Worm (Caenorhabditis elegans) whole organism, L1 larva: ENCODE results near the gene srh-79.

ENCODE experiments used
- C04F5.9 ChIP-seq: sonication (generic microtip); optimal IDR thresholded peaks from 2 replicates; lab custom pipeline; 2016; ENCODE audit warnings: missing genetic modification characterization, missing compliant biosample characterization
- alr-1 ChIP-seq: fragments of 200-800 bp; sonication (Bioruptor generic); optimal IDR thresholded peaks from 2 replicates; lab custom pipeline; 2018; ENCODE audit warnings: borderline replicate concordance, mild to moderate bottlenecking, missing genetic modification characterization, missing compliant biosample characterization
- blmp-1 ChIP-seq: fragments of 150-350 bp; optimal IDR thresholded peaks from 2 replicates; lab custom pipeline; 2014; ENCODE audit warnings: missing biosample characterization, missing genetic modification characterization
- ceh-90 ChIP-seq: sonication (generic microtip); optimal IDR thresholded peaks from 2 replicates; lab custom pipeline; 2016; ENCODE audit warnings: missing genetic modification characterization, missing compliant biosample characterization
- dsc-1 ChIP-seq: sonication (generic microtip); optimal IDR thresholded peaks from 2 replicates; lab custom pipeline; 2016; ENCODE audit warnings: mild to moderate bottlenecking, missing genetic modification characterization, missing compliant biosample characterization
- efl-1 ChIP-seq, 4 experiments: fragments of 150-350 bp; optimal IDR thresholded peaks in 3 of 4; peaks in 1 of 4; 1 replicate in 1 of 4; 2 replicates in 3 of 4; lab custom pipeline; 2014; ENCODE audit warnings: missing biosample characterization in 2 of 4, missing genetic modification characterization in 2 of 4, missing genetic modification reagents in 2 of 4
- efl-3 ChIP-seq: fragments of 200-800 bp; sonication (Bioruptor generic); optimal IDR thresholded peaks from 2 replicates; lab custom pipeline; 2018; ENCODE audit warnings: mild to moderate bottlenecking, missing genetic modification characterization, missing compliant biosample characterization
- egl-27 ChIP-seq, 2 experiments: fragments of 150-350 bp in 1 of 2; sonication (generic microtip); optimal IDR thresholded peaks; 3 replicates each; lab custom pipeline; 2017 to 2018; ENCODE audit warnings: missing biosample characterization in 2 of 2, missing genetic modification characterization in 2 of 2, missing genetic modification reagents in 2 of 2
- elt-2 ChIP-seq: sonication (generic microtip); optimal IDR thresholded peaks from 2 replicates; lab custom pipeline; 2016; ENCODE audit warnings: missing genetic modification characterization, mild to moderate bottlenecking, inconsistent platforms, missing compliant biosample characterization, missing genetic modification reagents
- ets-5 ChIP-seq: fragments of 200-800 bp; sonication (Bioruptor generic); IDR thresholded peaks from 2 replicates; pipeline ENCODE4 v1.3.6; 2022; ENCODE audit warnings: missing genetic modification characterization, missing compliant biosample characterization
- fkh-4 ChIP-seq: sonication (generic microtip); optimal IDR thresholded peaks from 2 replicates; lab custom pipeline; 2016; ENCODE audit warnings: missing compliant biosample characterization, missing genetic modification characterization, borderline replicate concordance
- grh-1 ChIP-seq: fragments of 200-800 bp; sonication (Bioruptor generic); IDR thresholded peaks from 2 replicates; pipeline ENCODE4 v1.3.6; 2022; ENCODE audit warnings: missing genetic modification reagents, missing genetic modification characterization, missing compliant biosample characterization
- hlh-4 ChIP-seq: sonication (generic microtip); optimal IDR thresholded peaks from 2 replicates; lab custom pipeline; 2016; ENCODE audit warnings: mild to moderate bottlenecking, missing genetic modification characterization, missing compliant biosample characterization
- hpl-2 ChIP-seq: fragments of 150-350 bp; optimal IDR thresholded peaks from 2 replicates; lab custom pipeline; 2014; ENCODE audit warnings: missing biosample characterization, missing genetic modification reagents, missing genetic modification characterization
- lin-13 ChIP-seq: fragments of 150-350 bp; optimal IDR thresholded peaks from 2 replicates; lab custom pipeline; 2014; ENCODE audit warnings: missing biosample characterization, missing genetic modification reagents, missing genetic modification characterization
- lin-35 ChIP-seq, 2 experiments: fragments of 150-350 bp; optimal IDR thresholded peaks; 2 replicates each; lab custom pipeline; 2014; ENCODE audit warnings: missing biosample characterization in 2 of 2, missing genetic modification characterization in 2 of 2, missing genetic modification reagents in 2 of 2
- lin-39 ChIP-seq: fragments of 150-350 bp; optimal IDR thresholded peaks from 2 replicates; lab custom pipeline; 2014; ENCODE audit warnings: missing biosample characterization, missing genetic modification reagents, missing genetic modification characterization
- mef-2 ChIP-seq: fragments of 150-350 bp; optimal IDR thresholded peaks from 2 replicates; lab custom pipeline; 2014; ENCODE audit warnings: missing biosample characterization, missing genetic modification characterization
- nhr-11 ChIP-seq: fragments of 150-350 bp; optimal IDR thresholded peaks from 2 replicates; lab custom pipeline; 2014; ENCODE audit warnings: missing biosample characterization, missing genetic modification characterization
- nhr-28 ChIP-seq: fragments of 150-350 bp; optimal IDR thresholded peaks from 2 replicates; lab custom pipeline; 2014; ENCODE audit warnings: missing biosample characterization, missing genetic modification characterization
- nhr-47 ChIP-seq: sonication (generic microtip); optimal IDR thresholded peaks from 2 replicates; lab custom pipeline; 2016; ENCODE audit warnings: mild to moderate bottlenecking, missing genetic modification characterization, moderate library complexity, missing compliant biosample characterization
- nhr-76 ChIP-seq: sonication (generic microtip); optimal IDR thresholded peaks from 2 replicates; lab custom pipeline; 2017; ENCODE audit warnings: missing biosample characterization, missing genetic modification characterization
- nhr-77 ChIP-seq: fragments of 150-350 bp; optimal IDR thresholded peaks from 2 replicates; lab custom pipeline; 2014; ENCODE audit warnings: missing biosample characterization, missing genetic modification characterization
- nhr-85 ChIP-seq: sonication (generic microtip); peaks from one replicate; lab custom pipeline; 2016; ENCODE audit warnings: missing genetic modification characterization, inconsistent platforms, missing compliant biosample characterization
- pax-3 ChIP-seq: fragments of 200-800 bp; sonication (Bioruptor generic); optimal IDR thresholded peaks from 2 replicates; lab custom pipeline; 2018; ENCODE audit warnings: mild to moderate bottlenecking, missing genetic modification characterization, moderate library complexity, missing compliant biosample characterization
- snu-23 ChIP-seq: sonication (generic microtip); optimal IDR thresholded peaks from 2 replicates; lab custom pipeline; 2016; ENCODE audit warnings: missing genetic modification characterization, missing compliant biosample characterization
- tbx-2 ChIP-seq: sonication (generic microtip); optimal IDR thresholded peaks from 2 replicates; lab custom pipeline; 2016; ENCODE audit warnings: missing genetic modification characterization, missing compliant biosample characterization
- unc-130 ChIP-seq: fragments of 150-350 bp; optimal IDR thresholded peaks from 2 replicates; lab custom pipeline; 2017; ENCODE audit warnings: missing biosample characterization, missing genetic modification characterization, inconsistent platforms
- unc-30 ChIP-seq: sonication (generic microtip); optimal IDR thresholded peaks from 2 replicates; lab custom pipeline; 2017; ENCODE audit warnings: missing biosample characterization, missing genetic modification characterization
- unc-86 ChIP-seq: sonication (generic microtip); optimal IDR thresholded peaks from 2 replicates; lab custom pipeline; 2016; ENCODE audit warnings: missing genetic modification characterization, missing compliant biosample characterization
- vab-15 ChIP-seq: sonication (generic microtip); optimal IDR thresholded peaks from 2 replicates; lab custom pipeline; 2017; ENCODE audit warnings: missing genotype, mild to moderate bottlenecking, missing genetic modification characterization, missing compliant biosample characterization
- ztf-4 ChIP-seq: fragments of 150-350 bp; optimal IDR thresholded peaks from 2 replicates; lab custom pipeline; 2014; ENCODE audit warnings: missing biosample characterization, missing genetic modification characterization

srh-79 gene

ce11 chrV:7523392-7523791 is 25.9 kb downstream of the srh-79 start, which contains the start of gene C54F6.6:
TSS of gene C54F6.6 (plus strand) at chrV:7523692.
- TF ChIP-seq elt-2 (no peak), efl-1 (optimal IDR thresholded peaks at IDR 0.05; lab: Kevin White, UChicago) (no peak), efl-1 (GFP tag; optimal IDR thresholded peaks at IDR 0.05 in 1 of 2; lab: Kevin White, UChicago) (no peak), ceh-90 (no peak), nhr-76 (tag; lab: Kevin White, UChicago) (no peak), mef-2 (tag; lab: Kevin White, UChicago) (no peak), grh-1 (GFP tag; lab: Robert Waterston, UW) (no peak), hlh-4 (tag; lab: Kevin White, UChicago) (no peak), lin-35 (GFP tag; optimal IDR thresholded peaks at IDR 0.05; lab: Kevin White, UChicago) (no peak), lin-39 (tag; lab: Kevin White, UChicago) (no peak)

- no peak for TF ChIP-seq efl-1 (optimal IDR thresholded peaks at IDR 0.05; lab: Kevin White, UChicago)
- peak in 1 of 2 experiments; percentile 54 for TF ChIP-seq efl-1 (GFP tag; optimal IDR thresholded peaks at IDR 0.05 in 1 of 2; lab: Kevin White, UChicago)
- no peak for TF ChIP-seq nhr-28 (tag; lab: Kevin White, UChicago)
- no peak for TF ChIP-seq nhr-47 (tag; lab: Kevin White, UChicago)
- TF ChIP-seq tbx-2 (tag; lab: Kevin White, UChicago) = no peak
These were observed 26.9 kb downstream of the srh-79 start, which contains the start of gene C54F6.20 for ce11 chrV:7524447-7524846. TSS of gene C54F6.20 (plus strand) at chrV:7524747.

- no peak for TF ChIP-seq nhr-11 (tag; lab: Kevin White, UChicago)
These were observed 28.2 kb downstream of the srh-79 start, which contains the start of gene C54F6.18 for ce11 chrV:7525695-7526094. TSS of gene C54F6.18 (plus strand) at chrV:7525995.

- TF ChIP-seq unc-86 (tag; lab: Kevin White, UChicago) (no peak), efl-3 (GFP tag; lab: Kevin White, UChicago) (no peak), nhr-77 (tag; lab: Kevin White, UChicago) (no peak), nhr-85 (tag; lab: Kevin White, UChicago) (no peak), fkh-4 (tag; lab: Kevin White, UChicago) (no peak), nhr-47 (tag; lab: Kevin White, UChicago) (no peak), vab-15 (no peak), unc-130 (tag; lab: Kevin White, UChicago) (no peak), nhr-76 (tag; lab: Kevin White, UChicago) (no peak), alr-1 (tag; lab: Kevin White, UChicago) (no peak), unc-30 (no peak), dsc-1 (tag; lab: Kevin White, UChicago) (no peak), egl-27 (tag; optimal IDR thresholded peaks at IDR 0.05; lab: Kevin White, UChicago) (no peak)
These were observed 29.6 kb downstream of the srh-79 start, which contains the start of gene C54F6.17 for ce11 chrV:7527153-7527552. TSS of gene C54F6.17 (plus strand) at chrV:7527453.

ce11 chrV:7528816-7529215 is 31.3 kb downstream of the srh-79 start, which contains the start of gene C54F6.5:
TSS of gene C54F6.5 (plus strand) at chrV:7529116.
- TF ChIP-seq hpl-2 (no peak), lin-39 (tag; lab: Kevin White, UChicago) (no peak), ets-5 (GFP tag; lab: Robert Waterston, UW) (no peak), lin-13 (no peak), hlh-4 (tag; lab: Kevin White, UChicago) (no peak), blmp-1 (tag; lab: Kevin White, UChicago) (no peak), C04F5.9 (tag; lab: Kevin White, UChicago) (no peak), snu-23 (no peak), pax-3 (no peak), unc-30 (no peak), nhr-11 (tag; lab: Kevin White, UChicago) (no peak), ztf-4 (tag; lab: Kevin White, UChicago) (no peak)
